Worm (Caenorhabditis elegans): ENCODE measurements around the gene mdmh-35.

mdmh-35 gene

ce11 chrII:7814215-7814614 is 41.3 kb downstream of the mdmh-35 start:
- TF ChIP-seq pag-3 (tag; optimal IDR thresholded peaks at IDR 0.05; ENCODE audit: borderline replicate concordance) (no peak), ceh-31 (tag; optimal IDR thresholded peaks at IDR 0.05) (peak; percentile 46), nfya-1 (tag; optimal IDR thresholded peaks at IDR 0.05) (peak; percentile 23), tbx-7 (tag; optimal IDR thresholded peaks at IDR 0.05) (no peak), tbx-2 (tag; optimal IDR thresholded peaks at IDR 0.05) (peak; percentile 20), sdc-2 (tag; optimal IDR thresholded peaks at IDR 0.05) (no peak), unc-42 (tag; optimal IDR thresholded peaks at IDR 0.05) (peak; percentile 42), dve-1 (tag; optimal IDR thresholded peaks at IDR 0.05) (no peak), unc-55 (GFP tag; optimal IDR thresholded peaks at IDR 0.05) (peak; percentile 74), C08G9.2 (tag; optimal IDR thresholded peaks at IDR 0.05) (no peak), pha-2 (tag; optimal IDR thresholded peaks at IDR 0.05) (peak; percentile 11), gmeb-2 (tag; optimal IDR thresholded peaks at IDR 0.05) (no peak), ceh-30 (tag; optimal IDR thresholded peaks at IDR 0.05) (no peak), mec-3 (tag; optimal IDR thresholded peaks at IDR 0.05; ENCODE audit: borderline replicate concordance) (no peak), madf-2 (tag; optimal IDR thresholded peaks at IDR 0.05) (no peak), ceh-14 (tag; optimal IDR thresholded peaks at IDR 0.05) (peak; percentile 69)

- TF ChIP-seq fkh-10 (GFP tag; optimal IDR thresholded peaks at IDR 0.05) (no peak), hlh-6 (tag; optimal IDR thresholded peaks at IDR 0.05) (no peak), elt-4 (tag; optimal IDR thresholded peaks at IDR 0.05) (no peak), rnt-1 (tag; optimal IDR thresholded peaks at IDR 0.05) (no peak), nfya-1 (tag; optimal IDR thresholded peaks at IDR 0.05) (no peak), K09A11.1 (tag; optimal IDR thresholded peaks at IDR 0.05; ENCODE audit: insufficient read depth) (no peak), hlh-8 (tag; optimal IDR thresholded peaks at IDR 0.05) (no peak), ceh-30 (tag; optimal IDR thresholded peaks at IDR 0.05) (no peak), ref-2 (tag; optimal IDR thresholded peaks at IDR 0.05) (no peak), tbx-2 (tag; optimal IDR thresholded peaks at IDR 0.05) (no peak), pqm-1 (tag; optimal IDR thresholded peaks at IDR 0.05) (no peak), lim-6 (tag; optimal IDR thresholded peaks at IDR 0.05) (no peak), F13H6.1 (tag; optimal IDR thresholded peaks at IDR 0.05) (no peak), ceh-22 (tag; optimal IDR thresholded peaks at IDR 0.05) (no peak), unc-3 (GFP tag; conservative IDR thresholded peaks at IDR 0.05) (no peak), unc-3 (tag; optimal IDR thresholded peaks at IDR 0.05) (no peak), K02D7.2 (tag; optimal IDR thresholded peaks at IDR 0.05) (no peak)
Observed at ce11 chrII:7813645-7814044, 41.9 kb downstream of the mdmh-35 start.

ce11 chrII:7813237-7813636 is 42.3 kb downstream of the mdmh-35 start:
- TF ChIP-seq ceh-31 (tag; optimal IDR thresholded peaks at IDR 0.05) (peak; percentile 27), pqm-1 (tag; optimal IDR thresholded peaks at IDR 0.05) (no peak)

- TF ChIP-seq ama-1 (optimal IDR thresholded peaks at IDR 0.05) (peak; percentile 39), unc-55 (GFP tag; optimal IDR thresholded peaks at IDR 0.05) (peak; percentile 1), madf-2 (tag; optimal IDR thresholded peaks at IDR 0.05) (no peak), sdc-2 (tag; optimal IDR thresholded peaks at IDR 0.05) (peak; percentile 15), elt-2 (tag; optimal IDR thresholded peaks at IDR 0.05) (peak; percentile 46), nhr-232 (tag; optimal IDR thresholded peaks at IDR 0.05) (no peak), ceh-31 (tag; optimal IDR thresholded peaks at IDR 0.05) (no peak)
Observed at ce11 chrII:7812332-7812731, 43.2 kb downstream of the mdmh-35 start.

ce11 chrII:7810869-7811543 is 44.5 kb downstream of the mdmh-35 start, which contains the start of gene cki-1:
cki-1 (plus strand) TSS chrII:7811240.
- no peak for TF ChIP-seq ceh-45 (GFP tag; IDR thresholded peaks at IDR 0.05)
- peak; percentile 80 for TF ChIP-seq ceh-19 (GFP tag; optimal IDR thresholded peaks at IDR 0.05)
- TF ChIP-seq madf-2 (tag; optimal IDR thresholded peaks at IDR 0.05) = no peak
- TF ChIP-seq tbx-7 (tag; optimal IDR thresholded peaks at IDR 0.05) = no peak
- TF ChIP-seq dve-1 (tag; optimal IDR thresholded peaks at IDR 0.05) = no peak
- TF ChIP-seq syd-9 (tag; optimal IDR thresholded peaks at IDR 0.05) = peak; percentile 52
- TF ChIP-seq ama-1 (optimal IDR thresholded peaks at IDR 0.05) = peak; percentile 61
- TF ChIP-seq hlh-6 (tag; optimal IDR thresholded peaks at IDR 0.05) = peak; percentile 63
- peak; percentile 55 for TF ChIP-seq ceh-2 (tag; optimal IDR thresholded peaks at IDR 0.05)
- TF ChIP-seq F13H6.1 (tag; optimal IDR thresholded peaks at IDR 0.05) = peak; percentile 14
- peak; percentile 15 for TF ChIP-seq ref-2 (tag; optimal IDR thresholded peaks at IDR 0.05)
- no peak for TF ChIP-seq ttx-3 (tag; optimal IDR thresholded peaks at IDR 0.05)
- no peak for TF ChIP-seq K02D7.2 (tag; optimal IDR thresholded peaks at IDR 0.05)
- TF ChIP-seq K09A11.1 (tag; optimal IDR thresholded peaks at IDR 0.05; ENCODE audit: insufficient read depth) = no peak
- peak; percentile 36 for TF ChIP-seq tbx-2 (tag; optimal IDR thresholded peaks at IDR 0.05)
- TF ChIP-seq ceh-34 (tag; optimal IDR thresholded peaks at IDR 0.05) = peak; percentile 95
- TF ChIP-seq pros-1 (tag; optimal IDR thresholded peaks at IDR 0.05) = no peak
- TF ChIP-seq che-1 (tag; optimal IDR thresholded peaks at IDR 0.05) = no peak
- TF ChIP-seq ceh-31 (tag; optimal IDR thresholded peaks at IDR 0.05) = peak; percentile 48
- TF ChIP-seq unc-86 (tag; optimal IDR thresholded peaks at IDR 0.05) = no peak
- peak; percentile 7 for TF ChIP-seq ceh-6 (GFP tag; optimal IDR thresholded peaks at IDR 0.05)
- no peak for TF ChIP-seq gmeb-2 (tag; optimal IDR thresholded peaks at IDR 0.05)
- TF ChIP-seq nhr-232 (tag; optimal IDR thresholded peaks at IDR 0.05) = peak; percentile 22

Measured in whole organism, late embryonic.